Worm (Caenorhabditis elegans): ENCODE measurements around the gene F36H9.7.
A peak's percentile ranks its signal among the peaks of the same experiment; 100 is the strongest.

Gene F36H9.7

ce11 chrV:1805724-1806316 lies 31.1 kb upstream of the F36H9.7 start:
- peak; percentile 31 for TF ChIP-seq mxl-3 (GFP tag; optimal IDR thresholded peaks at IDR 0.05)
- no peak for TF ChIP-seq daf-16 (GFP tag; optimal IDR thresholded peaks at IDR 0.05)
- peak; percentile 14 for TF ChIP-seq daf-16 (tag; optimal IDR thresholded peaks at IDR 0.05)
- peak; percentile 46; the same call in 1 of the 2 replicates for TF ChIP-seq zfp-3 (GFP tag; conservative IDR thresholded peaks at IDR 0.05)
- TF ChIP-seq pha-4 (GFP tag; IDR thresholded peaks at IDR 0.05), result no peak
- TF ChIP-seq pha-4 (tag; optimal IDR thresholded peaks at IDR 0.05), result peak; percentile 56
- peak; percentile 3 for TF ChIP-seq hlh-11 (tag; optimal IDR thresholded peaks at IDR 0.05)
- 0 out of 2 replicates have a peak, but pooled peaks have one; percentile 19 for TF ChIP-seq lim-7 (GFP tag; IDR thresholded peaks at IDR 0.05)
- TF ChIP-seq aha-1 (tag), result peak; percentile 44
- no peak for TF ChIP-seq sdz-12 (GFP tag; optimal IDR thresholded peaks at IDR 0.05)
- TF ChIP-seq nhr-48 (tag; optimal IDR thresholded peaks at IDR 0.05), result no peak
- no peak for TF ChIP-seq unc-62 (GFP tag; optimal IDR thresholded peaks at IDR 0.05 in 1 of 2)
- no peak for TF ChIP-seq unc-62 (tag; optimal IDR thresholded peaks at IDR 0.05)

ce11 chrV:1804645-1805559 lies 30.2 kb upstream of the F36H9.7 start, which contains the start of the genes hsp-16.2 and hsp-16.41:
Gene hsp-16.2 (minus strand): TSS chrV:1804957.
Gene hsp-16.41 (plus strand): TSS chrV:1805178.
- TF ChIP-seq ceh-62 (tag; optimal IDR thresholded peaks at IDR 0.05), result no peak
- TF ChIP-seq ceh-28 (tag; optimal IDR thresholded peaks at IDR 0.05), result no peak
- TF ChIP-seq Y75B8A.6 (GFP tag; IDR thresholded peaks at IDR 0.05), result no peak
- no peak for TF ChIP-seq F10B5.3 (tag; optimal IDR thresholded peaks at IDR 0.05)
- TF ChIP-seq mdt-29 (GFP tag; IDR thresholded peaks at IDR 0.05), result peak; percentile 97
- TF ChIP-seq nhr-102 (tag; optimal IDR thresholded peaks at IDR 0.05), result no peak
- TF ChIP-seq zip-2 (tag; optimal IDR thresholded peaks at IDR 0.05), result no peak
- no peak for TF ChIP-seq nhr-237 (tag; optimal IDR thresholded peaks at IDR 0.05)
- no peak for TF ChIP-seq zip-11 (GFP tag; IDR thresholded peaks at IDR 0.05)
- peak in 1 of 2 experiments; percentile 90 for TF ChIP-seq daf-16 (GFP tag; optimal IDR thresholded peaks at IDR 0.05)
- peak; percentile 77 for TF ChIP-seq daf-16 (tag; optimal IDR thresholded peaks at IDR 0.05)
- no peak for TF ChIP-seq gei-8 (GFP tag; optimal IDR thresholded peaks at IDR 0.05)
- no peak for TF ChIP-seq nhr-25 (tag; optimal IDR thresholded peaks at IDR 0.05; ENCODE audit: borderline replicate concordance, insufficient read depth)
- TF ChIP-seq Y48G9A.11 (GFP tag; IDR thresholded peaks at IDR 0.05), result no peak
- TF ChIP-seq ztf-11 (tag; optimal IDR thresholded peaks at IDR 0.05), result no peak
- no peak for TF ChIP-seq pqm-1 (tag; optimal IDR thresholded peaks at IDR 0.05)
- TF ChIP-seq zfp-3 (GFP tag; conservative IDR thresholded peaks at IDR 0.05), result no peak
- TF ChIP-seq nhr-11 (tag; optimal IDR thresholded peaks at IDR 0.05), result no peak
- no peak for TF ChIP-seq mxl-2 (GFP tag; conservative IDR thresholded peaks at IDR 0.05)
- TF ChIP-seq lin-29 (GFP tag; IDR thresholded peaks at IDR 0.05), result no peak
- TF ChIP-seq D1046.2 (GFP tag; IDR thresholded peaks at IDR 0.05), result 0 out of 2 replicates have a peak, but pooled peaks have one; percentile 38
- TF ChIP-seq ZK546.5 (tag; optimal IDR thresholded peaks at IDR 0.05), result no peak
- TF ChIP-seq hlh-30 (tag; optimal IDR thresholded peaks at IDR 0.05; ENCODE audit: insufficient read depth), result peak; percentile 40
- TF ChIP-seq lsy-2 (tag; optimal IDR thresholded peaks at IDR 0.05), result peak in 1 of 2 experiments; percentile 77
- no peak for TF ChIP-seq F26F4.8 (GFP tag; conservative IDR thresholded peaks at IDR 0.05)
- no peak for TF ChIP-seq set-16 (GFP tag; IDR thresholded peaks at IDR 0.05)
- TF ChIP-seq nhr-28 (tag; optimal IDR thresholded peaks at IDR 0.05), result no peak
- no peak for TF ChIP-seq F49E8.2 (tag; optimal IDR thresholded peaks at IDR 0.05; ENCODE audit: borderline replicate concordance)
- no peak for TF ChIP-seq mes-2 (tag; optimal IDR thresholded peaks at IDR 0.05; ENCODE audit: poor library complexity, severe bottlenecking)
- TF ChIP-seq T26A8.4 (GFP tag; IDR thresholded peaks at IDR 0.05), result no peak; the same call in 1 of the 2 replicates
- peak; percentile 73 for TF ChIP-seq hlh-11 (tag; optimal IDR thresholded peaks at IDR 0.05)
- no peak for TF ChIP-seq nhr-10 (tag; optimal IDR thresholded peaks at IDR 0.05)
- TF ChIP-seq lir-3 (tag; optimal IDR thresholded peaks at IDR 0.05), result no peak
- TF ChIP-seq ztf-7 (tag; optimal IDR thresholded peaks at IDR 0.05), result peak; percentile 34
- no peak for TF ChIP-seq ces-1 (GFP tag; optimal IDR thresholded peaks at IDR 0.05)
- TF ChIP-seq hmg-1.1 (GFP tag; IDR thresholded peaks at IDR 0.05), result peak; percentile 53
- peak; percentile 59 for TF ChIP-seq rbr-2 (tag; optimal IDR thresholded peaks at IDR 0.05)
- TF ChIP-seq skn-1 (tag; optimal IDR thresholded peaks at IDR 0.05), result no peak
- TF ChIP-seq snpc-4 (tag; optimal IDR thresholded peaks at IDR 0.05), result no peak
